Fruit fly (Drosophila melanogaster) whole organism, embryonic: Measurements from ENCODE around the gene mRpL13.

Experiments used
- Adf1 ChIP-seq: fragments of 200-800 bp; sonication (Bioruptor generic); IDR thresholded peaks from 2 replicates; pipeline ENCODE4 v1.3.6; 2022; ENCODE audit warnings: missing biosample characterization, missing genetic modification characterization
- BtbVII ChIP-seq: fragments of 200-800 bp; sonication (Bioruptor generic); optimal IDR thresholded peaks from 3 replicates; lab custom pipeline; 2017; ENCODE audit warnings: missing biosample characterization, mild to moderate bottlenecking, missing genetic modification characterization
- C15 ChIP-seq: fragments of 200-800 bp; sonication (Bioruptor generic); IDR thresholded peaks from 3 replicates; pipeline ENCODE4 v1.3.6; 2022; ENCODE audit warnings: missing biosample characterization, missing genetic modification characterization
- CG10959 ChIP-seq: fragments of 200-800 bp; sonication (Bioruptor generic); IDR thresholded peaks from 2 replicates; pipeline ENCODE4 v1.3.6; 2022; ENCODE audit warnings: missing biosample characterization, missing genetic modification characterization
- CG10979 ChIP-seq: fragments of 200-800 bp; sonication (Bioruptor generic); optimal IDR thresholded peaks from 2 replicates; lab custom pipeline; 2018; ENCODE audit warnings: missing biosample characterization, mild to moderate bottlenecking, missing genetic modification characterization, moderate library complexity
- CG13894 ChIP-seq: fragments of 200-800 bp; sonication (Bioruptor generic); optimal IDR thresholded peaks from 3 replicates; lab custom pipeline; 2018; ENCODE audit warnings: missing biosample characterization, mild to moderate bottlenecking, missing genetic modification characterization, moderate library complexity
- CG1603 ChIP-seq: fragments of 200-800 bp; sonication (Bioruptor generic); optimal IDR thresholded peaks from 2 replicates; lab custom pipeline; 2019; ENCODE audit warnings: missing biosample characterization, mild to moderate bottlenecking, missing genetic modification characterization, moderate library complexity
- CG18764 ChIP-seq: fragments of 200-800 bp; sonication (Bioruptor generic); optimal IDR thresholded peaks from 3 replicates; lab custom pipeline; 2016; ENCODE audit warnings: missing biosample characterization, missing genetic modification characterization
- CG31365 ChIP-seq: fragments of 200-800 bp; sonication (Bioruptor generic); optimal IDR thresholded peaks from 2 replicates; lab custom pipeline; 2018; ENCODE audit warnings: missing biosample characterization, mild to moderate bottlenecking, missing genetic modification characterization
- CG34422 ChIP-seq: fragments of 200-800 bp; sonication (Bioruptor generic); IDR thresholded peaks from 3 replicates; pipeline ENCODE4 v1.3.6; 2022; ENCODE audit warnings: missing biosample characterization, missing genetic modification characterization
- CG4328 ChIP-seq: fragments of 200-800 bp; sonication (Bioruptor generic); optimal IDR thresholded peaks from 3 replicates; lab custom pipeline; 2017; ENCODE audit warnings: missing biosample characterization, missing genetic modification reagents, missing genetic modification characterization
- CG5180 ChIP-seq: fragments of 200-800 bp; sonication (Bioruptor generic); optimal IDR thresholded peaks from 3 replicates; lab custom pipeline; 2017; ENCODE audit warnings: missing biosample characterization, missing genetic modification characterization, mild to moderate bottlenecking, moderate library complexity, missing genetic modification reagents
- CG6689 ChIP-seq: fragments of 200-800 bp; sonication (Bioruptor generic); IDR thresholded peaks from 2 replicates; pipeline ENCODE4 v1.3.6; 2022; ENCODE audit warnings: missing biosample characterization, missing genetic modification characterization
- CG7271 ChIP-seq: fragments of 200-800 bp; sonication (Bioruptor generic); optimal IDR thresholded peaks from 2 replicates; lab custom pipeline; 2018; ENCODE audit warnings: missing biosample characterization, mild to moderate bottlenecking, missing genetic modification characterization, moderate library complexity
- CG7745 ChIP-seq: fragments of 200-800 bp; sonication (Bioruptor generic); optimal IDR thresholded peaks from 2 replicates; lab custom pipeline; 2018; ENCODE audit warnings: missing biosample characterization, mild to moderate bottlenecking, missing genetic modification characterization, moderate library complexity
- CG7839 ChIP-seq: fragments of 200-800 bp; sonication (Bioruptor generic); optimal IDR thresholded peaks from 3 replicates; lab custom pipeline; 2018; ENCODE audit warnings: missing biosample characterization, mild to moderate bottlenecking, missing genetic modification characterization, moderate library complexity
- CG8478 ChIP-seq: fragments of >200 bp; optimal IDR thresholded peaks from 2 replicates; lab custom pipeline; 2018
- CG8944 ChIP-seq: fragments of 200-800 bp; sonication (Bioruptor generic); optimal IDR thresholded peaks from 3 replicates; lab custom pipeline; 2016; ENCODE audit warnings: missing biosample characterization, missing genetic modification characterization
- E2f1 ChIP-seq: fragments of 200-800 bp; sonication (Bioruptor generic); IDR thresholded peaks from 2 replicates; pipeline ENCODE4 v1.3.6; 2022; ENCODE audit warnings: missing biosample characterization, missing genetic modification characterization
- Fer3 ChIP-seq: fragments of 200-800 bp; sonication (Bioruptor generic); optimal IDR thresholded peaks from 2 replicates; lab custom pipeline; 2018; ENCODE audit warnings: missing biosample characterization, mild to moderate bottlenecking, missing genetic modification characterization, moderate library complexity
- H15 ChIP-seq: fragments of 200-800 bp; sonication (Bioruptor generic); IDR thresholded peaks from 3 replicates; pipeline ENCODE4 v1.3.6; 2022; ENCODE audit warnings: missing biosample characterization, missing genetic modification characterization
- Hey ChIP-seq: fragments of 200-800 bp; sonication (Bioruptor generic); optimal IDR thresholded peaks from 3 replicates; lab custom pipeline; 2018; ENCODE audit warnings: missing biosample characterization, mild to moderate bottlenecking, missing genetic modification characterization
- Hr39 ChIP-seq: fragments of >200 bp; optimal IDR thresholded peaks from 2 replicates; lab custom pipeline; 2017
- Nf-YB ChIP-seq: fragments of 200-800 bp; sonication (Bioruptor generic); optimal IDR thresholded peaks from 3 replicates; lab custom pipeline; 2019; ENCODE audit warnings: missing biosample characterization, mild to moderate bottlenecking, missing genetic modification characterization, moderate library complexity
- Oaz ChIP-seq: fragments of 200-800 bp; sonication (Bioruptor generic); IDR thresholded peaks from 2 replicates; pipeline ENCODE4 v1.3.6; 2022; ENCODE audit warnings: missing biosample characterization, missing genetic modification characterization
- Sry-δ ChIP-seq: fragments of 200-800 bp; sonication (Bioruptor generic); optimal IDR thresholded peaks from 2 replicates; lab custom pipeline; 2016; ENCODE audit warnings: missing biosample characterization, missing genetic modification characterization
- Xrp1 ChIP-seq: fragments of 200-800 bp; sonication (Bioruptor generic); IDR thresholded peaks from 2 replicates; pipeline ENCODE4 v1.3.6; 2022; ENCODE audit warnings: missing biosample characterization, missing genetic modification characterization
- ara ChIP-seq: fragments of 200-800 bp; sonication (Bioruptor generic); IDR thresholded peaks from 2 replicates; pipeline ENCODE4 v1.3.6; 2022; ENCODE audit warnings: missing biosample characterization, missing genetic modification characterization
- chif ChIP-seq, 2 experiments: fragments of 200-800 bp; sonication (Bioruptor generic); optimal IDR thresholded peaks; 3 replicates each; lab custom pipeline; 2016; ENCODE audit warnings: missing biosample characterization in 2 of 2, missing genetic modification characterization in 2 of 2
- croc ChIP-seq: fragments of 200-800 bp; sonication (Bioruptor generic); conservative IDR thresholded peaks from 3 replicates; pipeline ENCODE4 v1.3.6; 2022; ENCODE audit warnings: missing biosample characterization, missing genetic modification characterization
- crol ChIP-seq: fragments of 200-800 bp; sonication (Bioruptor generic); IDR thresholded peaks from 2 replicates; pipeline ENCODE4 v1.3.6; 2022; ENCODE audit warnings: missing biosample characterization, missing genetic modification characterization
- dan ChIP-seq: fragments of 200-800 bp; sonication (Bioruptor generic); IDR thresholded peaks from 2 replicates; pipeline ENCODE4 v1.3.6; 2022; ENCODE audit warnings: missing biosample characterization, missing genetic modification characterization
- dm ChIP-seq: fragments of 200-800 bp; sonication (Bioruptor generic); optimal IDR thresholded peaks from 3 replicates; lab custom pipeline; 2016; ENCODE audit warnings: missing biosample characterization, missing genetic modification characterization
- dysf ChIP-seq: fragments of 200-800 bp; sonication (Bioruptor generic); IDR thresholded peaks from 3 replicates; pipeline ENCODE4 v1.3.6; 2022; ENCODE audit warnings: missing biosample characterization, missing genetic modification characterization
- fd64A ChIP-seq: fragments of 200-800 bp; sonication (Bioruptor generic); optimal IDR thresholded peaks from 3 replicates; lab custom pipeline; 2018; ENCODE audit warnings: missing biosample characterization, mild to moderate bottlenecking, missing genetic modification characterization
- fru ChIP-seq: fragments of >200 bp; optimal IDR thresholded peaks from 2 replicates; lab custom pipeline; 2017
- gce ChIP-seq: fragments of 200-800 bp; sonication (Bioruptor generic); IDR thresholded peaks from 3 replicates; pipeline ENCODE4 v1.3.6; 2022; ENCODE audit warnings: missing biosample characterization, missing genetic modification characterization
- hkb ChIP-seq, 2 experiments: fragments of 200-800 bp in 1 of 2; fragments of >200 bp in 1 of 2; sonication (Bioruptor generic) in 1 of 2; IDR thresholded peaks in 1 of 2; optimal IDR thresholded peaks in 1 of 2; 2 replicates each; pipeline versions ENCODE4 v1.3.6 to Lab custom; 2017 to 2022; ENCODE audit warnings: missing biosample characterization in 1 of 2, missing genetic modification characterization in 1 of 2
- inv ChIP-seq: fragments of 200-800 bp; sonication (Bioruptor generic); IDR thresholded peaks from 2 replicates; pipeline ENCODE4 v1.3.6; 2022; ENCODE audit warnings: missing biosample characterization, missing genetic modification characterization; ENCODE audit not compliant: partially characterized antibody
- lmd ChIP-seq: fragments of 200-800 bp; sonication (Bioruptor generic); IDR thresholded peaks from 2 replicates; pipeline ENCODE4 v1.3.6; 2022; ENCODE audit warnings: missing biosample characterization, missing genetic modification characterization
- mam ChIP-seq: fragments of 200-800 bp; sonication (Bioruptor generic); optimal IDR thresholded peaks from 3 replicates; lab custom pipeline; 2016; ENCODE audit warnings: missing biosample characterization, missing genetic modification characterization
- nerfin-1 ChIP-seq: fragments of 200-800 bp; sonication (Bioruptor generic); optimal IDR thresholded peaks from 3 replicates; lab custom pipeline; 2019; ENCODE audit warnings: missing biosample characterization, mild to moderate bottlenecking, missing genetic modification characterization, moderate library complexity
- pan ChIP-seq, 4 experiments: fragments of >200 bp in 3 of 4; fragments of 200-800 bp in 1 of 4; sonication (Bioruptor generic) in 1 of 4; optimal IDR thresholded peaks in 3 of 4; IDR thresholded peaks in 1 of 4; 2 replicates each; pipeline versions ENCODE4 v1.3.6 to Lab custom; 2017 to 2022; ENCODE audit warnings: missing biosample characterization in 2 of 4, missing genetic modification characterization in 2 of 4, mixed read lengths in 1 of 4
- pfk ChIP-seq: fragments of 200-800 bp; sonication (Bioruptor generic); optimal IDR thresholded peaks from 2 replicates; lab custom pipeline; 2018; ENCODE audit warnings: missing biosample characterization, mild to moderate bottlenecking, missing genetic modification characterization, moderate library complexity
- pnt ChIP-seq: fragments of 200-800 bp; sonication (Bioruptor generic); optimal IDR thresholded peaks from 3 replicates; lab custom pipeline; 2016; ENCODE audit warnings: missing biosample characterization, missing genetic modification characterization
- row ChIP-seq: fragments of 200-800 bp; sonication (Bioruptor generic); IDR thresholded peaks from 3 replicates; pipeline ENCODE4 v1.3.6; 2022; ENCODE audit warnings: missing biosample characterization, missing genetic modification characterization
- slbo ChIP-seq: fragments of 200-800 bp; sonication (Bioruptor generic); IDR thresholded peaks from 2 replicates; pipeline ENCODE4 v1.3.6; 2022; ENCODE audit warnings: missing biosample characterization, missing genetic modification characterization
- sna ChIP-seq: fragments of 200-800 bp; sonication (Bioruptor generic); IDR thresholded peaks from 2 replicates; pipeline ENCODE4 v1.3.6; 2022; ENCODE audit warnings: missing biosample characterization, missing genetic modification characterization; ENCODE audit not compliant: partially characterized antibody
- stc ChIP-seq: fragments of 200-800 bp; sonication (Bioruptor generic); IDR thresholded peaks from 2 replicates; pipeline ENCODE4 v1.3.6; 2022; ENCODE audit warnings: missing biosample characterization, missing genetic modification characterization
- vfl ChIP-seq: fragments of 200-800 bp; sonication (Bioruptor generic); optimal IDR thresholded peaks from 2 replicates; lab custom pipeline; 2016; ENCODE audit warnings: missing biosample characterization, missing genetic modification characterization
- z ChIP-seq: fragments of 200-800 bp; sonication (Bioruptor generic); IDR thresholded peaks from 3 replicates; pipeline ENCODE4 v1.3.6; 2022; ENCODE audit warnings: missing biosample characterization, missing genetic modification characterization

The mRpL13 gene

dm6 chr2L:18890087-18890486 is 31.0 kb upstream of the mRpL13 start (continued):
- TF ChIP-seq CG10979 (tag; lab: Kevin White, UChicago) (peak; percentile 91), inv (no peak), stc (0 out of 2 replicates have a peak, but pooled peaks have one; percentile 33), Nf-YB (GFP tag; lab: Kevin White, UChicago) (peak; percentile 57), dan (GFP tag; lab: Robert Waterston, UW) (peak; percentile 84), H15 (GFP tag; lab: Robert Waterston, UW) (peak; percentile 71; the same call in 2 of the 3 replicates), E2f1 (GFP tag; lab: Robert Waterston, UW) (peak; percentile 39; the same call in 1 of the 2 replicates), sna (GFP tag; lab: Robert Waterston, UW) (no peak), pfk (GFP tag; lab: Kevin White, UChicago) (no peak), hkb (optimal IDR thresholded peaks at IDR 0.05; lab: Kevin White, UChicago) (no peak), hkb (GFP tag; IDR thresholded peaks at IDR 0.05; lab: Robert Waterston, UW) (peak; percentile 76), lmd (peak; percentile 65), fd64A (GFP tag; lab: Kevin White, UChicago) (peak; percentile 49), Xrp1 (GFP tag; lab: Robert Waterston, UW) (peak; percentile 91), ara (GFP tag; lab: Robert Waterston, UW) (peak; percentile 87), pan (optimal IDR thresholded peaks at IDR 0.05; lab: Kevin White, UChicago) (no peak), pan (GFP tag; optimal IDR thresholded peaks at IDR 0.05 in 1 of 2, IDR thresholded peaks at IDR 0.05 in 1 of 2) (peak in 1 of 2 experiments; percentile 70), CG8478 (no peak), CG7271 (peak; percentile 83), dm (GFP tag; lab: Kevin White, UChicago) (peak; percentile 35), CG4328 (GFP tag; lab: Kevin White, UChicago) (no peak), CG8944 (GFP tag; lab: Kevin White, UChicago) (peak; percentile 69), CG10959 (GFP tag; lab: Robert Waterston, UW) (peak; percentile 92), mam (GFP tag; lab: Kevin White, UChicago) (peak; percentile 55), gce (GFP tag; lab: Robert Waterston, UW) (peak; percentile 53; the same call in 1 of the 3 replicates), crol (GFP tag; lab: Robert Waterston, UW) (no peak), CG13894 (no peak), CG7839 (tag; lab: Kevin White, UChicago) (peak; percentile 83), pnt (peak; percentile 82), Sry-δ (GFP tag; lab: Kevin White, UChicago) (peak; percentile 40), BtbVII (GFP tag; lab: Kevin White, UChicago) (no peak), CG5180 (peak; percentile 30), vfl (no peak), Hr39 (lab: Kevin White, UChicago) (no peak), slbo (GFP tag; lab: Robert Waterston, UW) (peak; percentile 57), CG6689 (peak; percentile 78), C15 (GFP tag; lab: Robert Waterston, UW) (no peak), Hey (no peak), CG34422 (GFP tag; lab: Robert Waterston, UW) (peak; percentile 71; the same call in 2 of the 3 replicates), nerfin-1 (tag; lab: Kevin White, UChicago) (peak; percentile 74), CG7745 (tag; lab: Kevin White, UChicago) (peak; percentile 45), z (GFP tag; lab: Robert Waterston, UW) (0 out of 3 replicates have a peak, but pooled peaks have one; percentile 39), chif (GFP tag; optimal IDR thresholded peaks at IDR 0.05; lab: Kevin White, UChicago) (peak; percentile 82 to 90), dysf (GFP tag; lab: Robert Waterston, UW) (peak; percentile 68), croc (peak; percentile 77), row (GFP tag; lab: Robert Waterston, UW) (peak; percentile 77), CG1603 (tag; lab: Kevin White, UChicago) (peak; percentile 93), Adf1 (GFP tag; lab: Robert Waterston, UW) (no peak), Fer3 (peak; percentile 46), fru (no peak), CG31365 (tag; lab: Kevin White, UChicago) (peak; percentile 24), Oaz (0 out of 2 replicates have a peak, but pooled peaks have one; percentile 14), CG18764 (peak; percentile 59)
